Worm (Caenorhabditis elegans): ENCODE data around the gene K02E2.8.

ce11 chrV:20383065-20383609 is 16.4 kb upstream of the K02E2.8 start, which contains the start of gene K02E2.11:
- peak in 2 of 3 experiments; percentile 4 to 21 for TF ChIP-seq dpl-1 (GFP tag; optimal IDR thresholded peaks at IDR 0.05)
- no peak for TF ChIP-seq nhr-85 (tag)
- TF ChIP-seq lin-39 (tag; optimal IDR thresholded peaks at IDR 0.05): no peak
- peak in 2 of 3 experiments; percentile 51 to 52 for TF ChIP-seq ceh-82 (tag; optimal IDR thresholded peaks at IDR 0.05)
